Fruit fly (Drosophila melanogaster): Measurements from ENCODE around the gene Wdr24.
A peak's percentile ranks its signal among the peaks of the same experiment; 100 is the strongest.

Gene Wdr24

dm6 chr3R:29772090-29772794, 27.4 kb upstream of the Wdr24 start (continued):
- TF ChIP-seq z (GFP tag; IDR thresholded peaks at IDR 0.05): no peak
- TF ChIP-seq en (GFP tag; optimal IDR thresholded peaks at IDR 0.05): no peak
- TF ChIP-seq bab2 (GFP tag; optimal IDR thresholded peaks at IDR 0.05): no peak
- no peak for TF ChIP-seq insv (GFP tag; optimal IDR thresholded peaks at IDR 0.05)
- TF ChIP-seq bsh (GFP tag; optimal IDR thresholded peaks at IDR 0.05): no peak
- TF ChIP-seq disco-r (GFP tag; optimal IDR thresholded peaks at IDR 0.05): no peak
- TF ChIP-seq CG2116 (GFP tag; optimal IDR thresholded peaks at IDR 0.05): no peak
- no peak for TF ChIP-seq CG9609 (GFP tag; optimal IDR thresholded peaks at IDR 0.05)
- TF ChIP-seq CG7963 (GFP tag; IDR thresholded peaks at IDR 0.05; ENCODE audit: partially characterized antibody): no peak
- peak; percentile 9 for TF ChIP-seq Xbp1 (GFP tag; optimal IDR thresholded peaks at IDR 0.05)
- peak; percentile 89 for TF ChIP-seq psq (GFP tag; optimal IDR thresholded peaks at IDR 0.05)
- TF ChIP-seq HHEX (GFP tag; optimal IDR thresholded peaks at IDR 0.05): no peak
- TF ChIP-seq Trl (optimal IDR thresholded peaks at IDR 0.05): peak in 1 of 2 experiments; percentile 96
- TF ChIP-seq Trl (GFP tag; optimal IDR thresholded peaks at IDR 0.05): peak; percentile 47
- peak; percentile 54; the same call in 1 of the 2 replicates for TF ChIP-seq sob (GFP tag; IDR thresholded peaks at IDR 0.05)
- TF ChIP-seq corto (GFP tag; optimal IDR thresholded peaks at IDR 0.05): no peak
- no peak for TF ChIP-seq CG8281 (tag; optimal IDR thresholded peaks at IDR 0.05)
- TF ChIP-seq CG17612 (GFP tag; IDR thresholded peaks at IDR 0.05): no peak
- TF ChIP-seq CG13424 (tag; optimal IDR thresholded peaks at IDR 0.05): peak; percentile 15
- TF ChIP-seq lab (GFP tag; optimal IDR thresholded peaks at IDR 0.05): no peak
- no peak for TF ChIP-seq B-H1 (GFP tag; IDR thresholded peaks at IDR 0.05)
- TF ChIP-seq Ptx1 (GFP tag; IDR thresholded peaks at IDR 0.05): 0 out of 2 replicates have a peak, but pooled peaks have one; percentile 20
- peak; percentile 91 for TF ChIP-seq sens (GFP tag)
- TF ChIP-seq CG7928 (GFP tag; optimal IDR thresholded peaks at IDR 0.05): peak; percentile 89
- TF ChIP-seq CG12104 (GFP tag; optimal IDR thresholded peaks at IDR 0.05): peak; percentile 51
- TF ChIP-seq fu2 (GFP tag; optimal IDR thresholded peaks at IDR 0.05): no peak
- no peak for TF ChIP-seq trh (GFP tag; optimal IDR thresholded peaks at IDR 0.05)
- TF ChIP-seq pum (GFP tag; optimal IDR thresholded peaks at IDR 0.05): peak; percentile 3
- TF ChIP-seq MESR4 (GFP tag; optimal IDR thresholded peaks at IDR 0.05): no peak
- TF ChIP-seq CG3847 (GFP tag; IDR thresholded peaks at IDR 0.05): 0 out of 2 replicates have a peak, but pooled peaks have one; percentile 19
- TF ChIP-seq CG15696 (tag; optimal IDR thresholded peaks at IDR 0.05): peak; percentile 31
- no peak for TF ChIP-seq tup (GFP tag; optimal IDR thresholded peaks at IDR 0.05)
- TF ChIP-seq amos (GFP tag; IDR thresholded peaks at IDR 0.05; ENCODE audit: partially characterized antibody): no peak
- TF ChIP-seq pzg (GFP tag; optimal IDR thresholded peaks at IDR 0.05): peak; percentile 4
- peak; percentile 63 for TF ChIP-seq gem (tag; optimal IDR thresholded peaks at IDR 0.05)
- no peak for TF ChIP-seq CG7786 (GFP tag; optimal IDR thresholded peaks at IDR 0.05)
- TF ChIP-seq CG14860 (GFP tag; IDR thresholded peaks at IDR 0.05; ENCODE audit: partially characterized antibody): 0 out of 3 replicates have a peak, but pooled peaks have one; percentile 15
- TF ChIP-seq tio (GFP tag; optimal IDR thresholded peaks at IDR 0.05): peak; percentile 62
- peak; percentile 82 for TF ChIP-seq row (GFP tag; IDR thresholded peaks at IDR 0.05)
- no peak for TF ChIP-seq CG10209 (GFP tag; optimal IDR thresholded peaks at IDR 0.05)
- TF ChIP-seq lola (GFP tag; optimal IDR thresholded peaks at IDR 0.05): peak in 1 of 3 experiments; percentile 69
- TF ChIP-seq C15 (GFP tag; IDR thresholded peaks at IDR 0.05): no peak
- no peak for TF ChIP-seq bigmax (GFP tag; optimal IDR thresholded peaks at IDR 0.05)
- no peak for TF ChIP-seq jing (GFP tag; optimal IDR thresholded peaks at IDR 0.05)
- TF ChIP-seq HmgD (GFP tag; optimal IDR thresholded peaks at IDR 0.05): no peak
- TF ChIP-seq CG9437 (GFP tag; optimal IDR thresholded peaks at IDR 0.05): peak; percentile 93
- TF ChIP-seq nmo (GFP tag; optimal IDR thresholded peaks at IDR 0.05): peak; percentile 36
- no peak for TF ChIP-seq jigr1 (GFP tag; IDR thresholded peaks at IDR 0.05)
- TF ChIP-seq lmd (GFP tag; IDR thresholded peaks at IDR 0.05): peak; percentile 56; the same call in 1 of the 2 replicates
- no peak for TF ChIP-seq br (optimal IDR thresholded peaks at IDR 0.05)
